Worm (Caenorhabditis elegans) whole organism, young adult: ENCODE measurements around the gene B0310.6.

ENCODE experiments used
- pha-4 ChIP-seq: fragments of 150-350 bp; sonication (generic microtip); optimal IDR thresholded peaks from 2 replicates; lab custom pipeline; 2014; ENCODE audit warnings: missing biosample characterization, missing genetic modification reagents, missing genetic modification characterization
- zim-3 ChIP-seq: sonication (generic microtip); optimal IDR thresholded peaks from 2 replicates; lab custom pipeline; 2017; ENCODE audit warnings: mild to moderate bottlenecking, missing genetic modification characterization, moderate library complexity, missing compliant biosample characterization

ce11 chrX:481150-481549 is 49.7 kb downstream of the B0310.6 start, which contains the start of gene che-2:
- TF ChIP-seq pha-4 (tag; lab: Kevin White, UChicago), result no peak
- no peak for TF ChIP-seq zim-3 (tag; lab: Kevin White, UChicago)
